Fruit fly (Drosophila melanogaster) whole organism, embryonic: ENCODE results near the gene Txl.
A peak's percentile ranks its signal among the peaks of the same experiment; 100 is the strongest.

Source experiments
- Abd-B ChIP-seq: fragments of 200-800 bp; sonication (Bioruptor generic); optimal IDR thresholded peaks from 2 replicates; lab custom pipeline; 2018; ENCODE audit warnings: missing biosample characterization, mild to moderate bottlenecking, missing genetic modification characterization, moderate library complexity
- Antp ChIP-seq: fragments of 200-800 bp; sonication (Bioruptor generic); optimal IDR thresholded peaks from 3 replicates; lab custom pipeline; 2016; ENCODE audit warnings: missing biosample characterization, missing genetic modification characterization
- Bteb2 ChIP-seq: fragments of 200-800 bp; sonication (Bioruptor generic); optimal IDR thresholded peaks from 2 replicates; lab custom pipeline; 2016; ENCODE audit warnings: missing biosample characterization, missing genetic modification characterization
- CG11560 ChIP-seq: fragments of 200-800 bp; sonication (Bioruptor generic); IDR thresholded peaks from 3 replicates; pipeline ENCODE4 v1.3.6; 2022; ENCODE audit warnings: missing biosample characterization, missing genetic modification characterization
- CG11696 ChIP-seq: fragments of 200-800 bp; sonication (Bioruptor generic); IDR thresholded peaks from 2 replicates; pipeline ENCODE4 v1.3.6; 2022; ENCODE audit warnings: missing biosample characterization, missing genetic modification characterization
- CG12155 ChIP-seq: fragments of 200-800 bp; sonication (Bioruptor generic); optimal IDR thresholded peaks from 3 replicates; lab custom pipeline; 2016; ENCODE audit warnings: missing biosample characterization, missing genetic modification characterization
- CG12744 ChIP-seq: fragments of 200-800 bp; sonication (Bioruptor generic); optimal IDR thresholded peaks from 2 replicates; lab custom pipeline; 2016; ENCODE audit warnings: missing biosample characterization, missing genetic modification characterization
- CG12769 ChIP-seq: fragments of 200-800 bp; sonication (Bioruptor generic); optimal IDR thresholded peaks from 2 replicates; lab custom pipeline; 2019; ENCODE audit warnings: missing biosample characterization, mild to moderate bottlenecking, missing genetic modification characterization, moderate library complexity
- CG13624 ChIP-seq: fragments of 200-800 bp; sonication (Bioruptor generic); optimal IDR thresholded peaks from 2 replicates; lab custom pipeline; 2016; ENCODE audit warnings: missing biosample characterization, missing genetic modification characterization
- CG13894 ChIP-seq: fragments of 200-800 bp; sonication (Bioruptor generic); optimal IDR thresholded peaks from 3 replicates; lab custom pipeline; 2018; ENCODE audit warnings: missing biosample characterization, mild to moderate bottlenecking, missing genetic modification characterization, moderate library complexity
- CG14014 ChIP-seq: fragments of 200-800 bp; sonication (Bioruptor generic); IDR thresholded peaks from 2 replicates; pipeline ENCODE4 v1.3.6; 2022; ENCODE audit warnings: missing biosample characterization, missing genetic modification characterization
- CG15269 ChIP-seq: fragments of 200-800 bp; sonication (Bioruptor generic); optimal IDR thresholded peaks from 2 replicates; lab custom pipeline; 2018; ENCODE audit warnings: missing biosample characterization, mild to moderate bottlenecking, missing genetic modification characterization, moderate library complexity
- CG1647 ChIP-seq: fragments of 200-800 bp; sonication (Bioruptor generic); optimal IDR thresholded peaks from 3 replicates; lab custom pipeline; 2016; ENCODE audit warnings: missing biosample characterization, missing genetic modification characterization
- CG17612 ChIP-seq: fragments of 200-800 bp; sonication (Bioruptor generic); IDR thresholded peaks from 2 replicates; pipeline ENCODE4 v1.3.6; 2022; ENCODE audit warnings: missing biosample characterization, missing genetic modification characterization
- CG18619 ChIP-seq: fragments of 200-800 bp; sonication (Bioruptor generic); optimal IDR thresholded peaks from 3 replicates; lab custom pipeline; 2017; ENCODE audit warnings: missing biosample characterization, mild to moderate bottlenecking, missing genetic modification characterization
- CG2120 ChIP-seq: fragments of 200-800 bp; sonication (Bioruptor generic); optimal IDR thresholded peaks from 3 replicates; lab custom pipeline; 2016; ENCODE audit warnings: missing biosample characterization, missing genetic modification characterization
- CG2202 ChIP-seq: fragments of 200-800 bp; sonication (Bioruptor generic); optimal IDR thresholded peaks from 2 replicates; lab custom pipeline; 2018; ENCODE audit warnings: missing biosample characterization, mild to moderate bottlenecking, missing genetic modification characterization
- CG3281 ChIP-seq: fragments of 200-800 bp; sonication (Bioruptor generic); optimal IDR thresholded peaks from 3 replicates; lab custom pipeline; 2017; ENCODE audit warnings: missing biosample characterization, mild to moderate bottlenecking, missing genetic modification characterization
- CG4360 ChIP-seq: fragments of 200-800 bp; sonication (Bioruptor generic); IDR thresholded peaks from 2 replicates; pipeline ENCODE4 v1.3.6; 2022; ENCODE audit warnings: missing biosample characterization, missing genetic modification characterization
- CG43689 ChIP-seq: fragments of 200-800 bp; sonication (Bioruptor generic); IDR thresholded peaks from 2 replicates; pipeline ENCODE4 v1.3.6; 2022; ENCODE audit warnings: missing biosample characterization, missing genetic modification characterization
- CG4854 ChIP-seq: fragments of 200-800 bp; sonication (Bioruptor generic); optimal IDR thresholded peaks from 2 replicates; lab custom pipeline; 2016; ENCODE audit warnings: missing biosample characterization, missing genetic modification characterization, inconsistent platforms
- CG7372 ChIP-seq: fragments of 200-800 bp; sonication (Bioruptor generic); IDR thresholded peaks from 2 replicates; pipeline ENCODE4 v1.3.6; 2022; ENCODE audit warnings: missing biosample characterization, missing genetic modification characterization
- CG8388 ChIP-seq: fragments of 200-800 bp; sonication (Bioruptor generic); optimal IDR thresholded peaks from 2 replicates; lab custom pipeline; 2019; ENCODE audit warnings: missing biosample characterization, mild to moderate bottlenecking, missing genetic modification characterization, moderate library complexity
- Camta ChIP-seq: fragments of 200-800 bp; sonication (Bioruptor generic); optimal IDR thresholded peaks from 2 replicates; lab custom pipeline; 2016; ENCODE audit warnings: missing biosample characterization, missing genetic modification characterization
- Ets97D ChIP-seq: fragments of 200-800 bp; sonication (Bioruptor generic); optimal IDR thresholded peaks from 3 replicates; lab custom pipeline; 2016; ENCODE audit warnings: missing biosample characterization, missing genetic modification characterization
- Hr39 ChIP-seq: fragments of >200 bp; optimal IDR thresholded peaks from 2 replicates; lab custom pipeline; 2017
- Hsf ChIP-seq: fragments of 200-800 bp; sonication (Bioruptor generic); optimal IDR thresholded peaks from 3 replicates; lab custom pipeline; 2016; ENCODE audit warnings: missing biosample characterization, missing genetic modification characterization
- Kr ChIP-seq: fragments of 200-800 bp; sonication (Bioruptor generic); optimal IDR thresholded peaks from 2 replicates; lab custom pipeline; 2017; ENCODE audit warnings: missing biosample characterization, mild to moderate bottlenecking, missing genetic modification characterization
- MTF-1 ChIP-seq: fragments of 200-800 bp; sonication (Bioruptor generic); optimal IDR thresholded peaks from 2 replicates; lab custom pipeline; 2018; ENCODE audit warnings: missing biosample characterization, mild to moderate bottlenecking, missing genetic modification characterization, borderline replicate concordance
- Med ChIP-seq: fragments of 200-800 bp; sonication (Bioruptor generic); peaks from one replicate; lab custom pipeline; 2016; ENCODE audit warnings: missing biosample characterization, missing genetic modification characterization, mild to moderate bottlenecking, inconsistent platforms, moderate library complexity
- Optix ChIP-seq: fragments of 200-800 bp; sonication (Bioruptor generic); IDR thresholded peaks from 3 replicates; pipeline ENCODE4 v1.3.6; 2022; ENCODE audit warnings: missing biosample characterization, missing genetic modification characterization
- PHDP ChIP-seq: fragments of 200-800 bp; sonication (Bioruptor generic); optimal IDR thresholded peaks from 3 replicates; lab custom pipeline; 2018; ENCODE audit warnings: missing biosample characterization, mild to moderate bottlenecking, missing genetic modification characterization, moderate library complexity
- Pdp1 ChIP-seq, 2 experiments: fragments of 200-800 bp; sonication (Bioruptor generic); optimal IDR thresholded peaks; 3 replicates each; lab custom pipeline; 2016; ENCODE audit warnings: missing biosample characterization in 2 of 2, missing genetic modification characterization in 2 of 2, mild to moderate bottlenecking in 1 of 2, moderate library complexity in 1 of 2
- aop ChIP-seq: fragments of 200-800 bp; sonication (Bioruptor generic); IDR thresholded peaks from 2 replicates; pipeline ENCODE4 v1.3.6; 2022; ENCODE audit warnings: missing biosample characterization, missing genetic modification characterization
- caup ChIP-seq: fragments of 200-800 bp; sonication (Bioruptor generic); optimal IDR thresholded peaks from 3 replicates; lab custom pipeline; 2017; ENCODE audit warnings: missing biosample characterization, mild to moderate bottlenecking, missing genetic modification characterization, moderate library complexity; ENCODE audit not compliant: severe bottlenecking
- chinmo ChIP-seq: fragments of 200-800 bp; sonication (Bioruptor generic); IDR thresholded peaks from 4 replicates; pipeline ENCODE4 v1.3.6; 2022; ENCODE audit warnings: missing biosample characterization, missing genetic modification characterization; ENCODE audit not compliant: partially characterized antibody
- dpn ChIP-seq, 2 experiments: fragments of 200-800 bp; sonication (Bioruptor generic); optimal IDR thresholded peaks; 3 replicates each; lab custom pipeline; 2016; ENCODE audit warnings: missing biosample characterization in 2 of 2, missing genetic modification characterization in 2 of 2
- gce ChIP-seq: fragments of 200-800 bp; sonication (Bioruptor generic); IDR thresholded peaks from 3 replicates; pipeline ENCODE4 v1.3.6; 2022; ENCODE audit warnings: missing biosample characterization, missing genetic modification characterization
- gcm ChIP-seq: fragments of 200-800 bp; sonication (Bioruptor generic); optimal IDR thresholded peaks from 2 replicates; lab custom pipeline; 2019; ENCODE audit warnings: missing biosample characterization, mild to moderate bottlenecking, missing genetic modification characterization, moderate library complexity
- hkb ChIP-seq, 2 experiments: fragments of 200-800 bp in 1 of 2; fragments of >200 bp in 1 of 2; sonication (Bioruptor generic) in 1 of 2; IDR thresholded peaks in 1 of 2; optimal IDR thresholded peaks in 1 of 2; 2 replicates each; pipeline versions ENCODE4 v1.3.6 to Lab custom; 2017 to 2022; ENCODE audit warnings: missing biosample characterization in 1 of 2, missing genetic modification characterization in 1 of 2
- lilli ChIP-seq: fragments of 200-800 bp; sonication (Bioruptor generic); optimal IDR thresholded peaks from 3 replicates; lab custom pipeline; 2016; ENCODE audit warnings: missing biosample characterization, missing genetic modification characterization
- ranshi ChIP-seq: fragments of 200-800 bp; sonication (Bioruptor generic); IDR thresholded peaks from 2 replicates; pipeline ENCODE4 v1.3.6; 2022; ENCODE audit warnings: missing biosample characterization, missing genetic modification characterization
- ro ChIP-seq: fragments of 200-800 bp; sonication (Bioruptor generic); IDR thresholded peaks from 2 replicates; pipeline ENCODE4 v1.3.6; 2022; ENCODE audit warnings: missing biosample characterization, missing genetic modification characterization
- seq ChIP-seq: fragments of 200-800 bp; sonication (Bioruptor generic); IDR thresholded peaks from 2 replicates; pipeline ENCODE4 v1.3.6; 2022; ENCODE audit warnings: missing biosample characterization, missing genetic modification characterization
- sob ChIP-seq: fragments of 200-800 bp; sonication (Bioruptor generic); IDR thresholded peaks from 2 replicates; pipeline ENCODE4 v1.3.6; 2022; ENCODE audit warnings: missing biosample characterization, missing genetic modification characterization
- sr ChIP-seq: fragments of 200-800 bp; sonication (Bioruptor generic); IDR thresholded peaks from 3 replicates; pipeline ENCODE4 v1.3.6; 2022; ENCODE audit warnings: missing biosample characterization, missing genetic modification characterization
- stwl ChIP-seq: fragments of 200-800 bp; sonication (Bioruptor generic); optimal IDR thresholded peaks from 3 replicates; lab custom pipeline; 2018; ENCODE audit warnings: missing biosample characterization, mild to moderate bottlenecking, missing genetic modification characterization, moderate library complexity
- unc-4 ChIP-seq: fragments of 200-800 bp; sonication (Bioruptor generic); IDR thresholded peaks from 2 replicates; pipeline ENCODE4 v1.3.6; 2022; ENCODE audit warnings: missing biosample characterization, missing genetic modification characterization; ENCODE audit not compliant: partially characterized antibody
- vnd ChIP-seq: fragments of 200-800 bp; sonication (Bioruptor generic); IDR thresholded peaks from 3 replicates; pipeline ENCODE4 v1.3.6; 2022; ENCODE audit warnings: missing biosample characterization, missing genetic modification characterization; ENCODE audit not compliant: partially characterized antibody

The Txl gene

DNA sequence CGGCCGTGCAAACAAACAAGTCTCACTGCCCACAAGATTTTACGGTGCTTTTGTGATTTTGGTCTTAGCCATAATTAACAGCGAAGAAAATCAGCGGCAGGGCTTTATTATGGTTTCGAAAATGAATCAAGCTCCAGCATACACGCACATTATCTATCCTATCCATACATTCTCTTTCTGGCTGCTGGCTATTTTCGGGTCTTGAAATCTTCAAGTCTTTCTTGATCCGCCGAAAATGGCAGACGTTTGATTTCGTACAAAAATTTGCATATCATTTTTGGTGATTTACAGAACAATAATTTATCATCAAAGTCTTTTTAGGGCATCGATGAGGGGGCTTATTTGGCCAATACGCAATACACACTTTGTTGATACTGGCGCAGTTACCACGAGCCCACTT, 23.2 kb downstream of the Txl start:
- TF ChIP-seq CG11696 (GFP tag; lab: Robert Waterston, UW) = no peak
- TF ChIP-seq CG13624 (GFP tag; lab: Kevin White, UChicago) = peak; percentile 31
- peak; percentile 90 for TF ChIP-seq CG13894 (tag; lab: Kevin White, UChicago)
- 0 out of 4 replicates have a peak, but pooled peaks have one; percentile 8 for TF ChIP-seq chinmo (GFP tag; lab: Robert Waterston, UW)
- peak; percentile 27 for TF ChIP-seq CG12769 (tag; lab: Kevin White, UChicago)
- no peak for TF ChIP-seq vnd (GFP tag; lab: Robert Waterston, UW)
- TF ChIP-seq ranshi = no peak
- TF ChIP-seq CG2202 (tag; lab: Kevin White, UChicago) = no peak

DNA sequence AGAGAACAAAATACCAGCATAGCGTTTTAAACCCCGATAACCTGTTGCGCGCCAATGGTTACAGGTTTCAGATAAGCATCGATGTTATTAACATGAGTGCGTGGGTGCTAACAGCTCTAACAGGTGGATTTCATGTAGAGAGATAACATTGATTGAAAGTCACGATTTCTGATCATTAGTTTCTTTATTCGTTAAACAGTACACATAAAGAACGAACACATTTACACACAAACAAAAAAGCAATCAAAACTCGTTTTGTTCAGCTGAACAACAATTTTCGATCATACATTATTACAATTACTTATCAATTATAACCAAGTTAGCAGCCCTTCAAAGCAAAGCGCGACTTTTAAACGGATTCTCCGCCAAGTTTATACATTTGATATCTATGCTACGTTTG, 24.0 kb downstream of the Txl start:
- TF ChIP-seq Hr39 (lab: Kevin White, UChicago) (no peak), CG7372 (GFP tag; lab: Robert Waterston, UW) (no peak), CG4360 (GFP tag; lab: Robert Waterston, UW) (no peak), Pdp1 (GFP tag; optimal IDR thresholded peaks at IDR 0.05; lab: Kevin White, UChicago) (peak; percentile 31 to 43), CG1647 (peak; percentile 19), CG17612 (no peak), CG11560 (no peak), stwl (peak; percentile 7), CG8388 (no peak), Abd-B (no peak), sr (GFP tag; lab: Robert Waterston, UW) (peak; percentile 95), CG4854 (peak; percentile 16), CG3281 (GFP tag; lab: Kevin White, UChicago) (peak; percentile 34), gce (GFP tag; lab: Robert Waterston, UW) (no peak), ro (GFP tag; lab: Robert Waterston, UW) (no peak), gcm (GFP tag; lab: Kevin White, UChicago) (peak; percentile 1), Ets97D (GFP tag; lab: Kevin White, UChicago) (peak; percentile 49), Optix (no peak), Med (GFP tag; lab: Kevin White, UChicago) (peak; percentile 92), aop (GFP tag; lab: Robert Waterston, UW) (no peak), CG18619 (GFP tag; lab: Kevin White, UChicago) (no peak), CG12744 (GFP tag; lab: Kevin White, UChicago) (no peak), lilli (GFP tag; lab: Kevin White, UChicago) (peak; percentile 58), hkb (optimal IDR thresholded peaks at IDR 0.05; lab: Kevin White, UChicago) (no peak), hkb (GFP tag; IDR thresholded peaks at IDR 0.05; lab: Robert Waterston, UW) (peak; percentile 66), seq (GFP tag; lab: Robert Waterston, UW) (no peak), Hsf (GFP tag; lab: Kevin White, UChicago) (peak; percentile 8), CG15269 (tag; lab: Kevin White, UChicago) (peak; percentile 38), CG43689 (GFP tag; lab: Robert Waterston, UW) (no peak), caup (GFP tag; lab: Kevin White, UChicago) (no peak), Bteb2 (GFP tag; lab: Kevin White, UChicago) (peak; percentile 13), dpn (GFP tag; optimal IDR thresholded peaks at IDR 0.05; lab: Kevin White, UChicago) (peak; percentile 22 to 46), PHDP (tag; lab: Kevin White, UChicago) (peak; percentile 43), unc-4 (GFP tag; lab: Robert Waterston, UW) (0 out of 2 replicates have a peak, but pooled peaks have one; percentile 26), Kr (GFP tag; lab: Kevin White, UChicago) (no peak), Antp (GFP tag; lab: Kevin White, UChicago) (peak; percentile 2), Camta (GFP tag; lab: Kevin White, UChicago) (peak; percentile 25), sob (GFP tag; lab: Robert Waterston, UW) (peak; percentile 6; the same call in 1 of the 2 replicates), CG2120 (GFP tag; lab: Kevin White, UChicago) (peak; percentile 61), CG14014 (GFP tag; lab: Robert Waterston, UW) (no peak), MTF-1 (GFP tag; lab: Kevin White, UChicago) (no peak), CG12155 (peak; percentile 17)
